Worm (Caenorhabditis elegans): ENCODE data around the gene bcmo-2.

bcmo-2 gene

DNA sequence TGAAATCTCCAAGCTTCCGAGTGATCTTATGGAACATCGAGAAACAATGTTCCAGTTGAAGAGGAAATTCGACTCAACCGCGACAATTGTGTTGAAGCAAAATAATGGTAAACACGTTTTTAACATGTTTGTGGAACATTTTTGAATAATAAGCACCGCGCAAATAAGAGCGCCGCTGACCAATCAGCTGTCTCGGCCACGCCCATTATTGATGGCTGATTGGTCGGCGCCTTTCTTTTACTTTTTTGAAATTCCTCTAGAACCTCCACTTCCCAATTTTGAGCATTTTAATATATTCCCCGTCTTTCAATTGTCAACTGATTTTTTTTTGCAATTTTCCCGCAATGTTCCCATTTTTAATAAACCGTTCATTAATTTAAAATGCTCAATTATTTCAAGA lies 2.5 kb downstream of the bcmo-2 start:
- TF ChIP-seq efl-1 (optimal IDR thresholded peaks at IDR 0.05) = no peak
- no peak for TF ChIP-seq efl-1 (GFP tag; optimal IDR thresholded peaks at IDR 0.05 in 1 of 2)
- TF ChIP-seq pag-3 (tag; optimal IDR thresholded peaks at IDR 0.05; ENCODE audit: borderline replicate concordance, insufficient read depth) = no peak
- no peak for TF ChIP-seq swsn-7 (tag; optimal IDR thresholded peaks at IDR 0.05)
- no peak for TF ChIP-seq ces-1 (GFP tag; optimal IDR thresholded peaks at IDR 0.05)
- no peak for TF ChIP-seq tlp-1 (tag; optimal IDR thresholded peaks at IDR 0.05)
- no peak for TF ChIP-seq zag-1 (tag; optimal IDR thresholded peaks at IDR 0.05)
- TF ChIP-seq ets-5 (GFP tag; IDR thresholded peaks at IDR 0.05) = no peak
- TF ChIP-seq pqm-1 (tag; optimal IDR thresholded peaks at IDR 0.05) = no peak
- TF ChIP-seq elt-3 (tag; optimal IDR thresholded peaks at IDR 0.05) = no peak
- no peak for TF ChIP-seq ceh-90 (tag; optimal IDR thresholded peaks at IDR 0.05)
- no peak for TF ChIP-seq nhr-76 (tag; optimal IDR thresholded peaks at IDR 0.05)
- no peak for TF ChIP-seq hpl-2 (GFP tag; optimal IDR thresholded peaks at IDR 0.05)

DNA sequence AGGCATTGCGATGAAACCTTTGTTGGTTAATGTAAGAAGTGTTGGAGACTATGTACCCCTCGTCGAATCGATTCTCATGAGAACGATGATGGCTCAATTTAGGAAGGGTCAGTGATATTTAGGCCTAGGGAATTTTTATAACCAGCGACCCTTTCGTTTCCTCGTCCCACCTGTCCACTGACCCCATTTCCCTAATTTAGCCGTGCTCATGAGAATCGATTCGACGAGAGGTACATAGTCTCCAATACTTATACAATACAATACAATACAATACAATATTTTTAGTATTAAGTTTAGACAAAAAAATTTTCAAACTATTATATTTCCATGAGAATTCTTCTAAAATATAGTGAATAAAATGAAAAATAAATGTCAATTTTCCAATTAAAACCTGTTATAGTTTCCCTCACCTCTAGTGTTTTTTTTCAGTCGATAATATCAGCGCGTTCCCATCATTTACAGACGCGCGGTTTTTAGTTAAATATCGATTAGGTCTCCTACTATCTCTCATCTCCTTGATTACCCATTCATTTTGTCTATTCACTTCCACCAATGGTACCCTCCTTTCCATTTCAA lies 3.9 kb downstream of the bcmo-2 start, which contains the start of the genes F53C3.11 and fbxb-103:
Gene F53C3.11, minus strand, starts transcription at position 101 of the 576 bp plus-strand sequence.
Gene fbxb-103, plus strand, starts transcription at position 526 of the 576 bp plus-strand sequence.
- TF ChIP-seq tbx-2 (tag; optimal IDR thresholded peaks at IDR 0.05) = no peak
- TF ChIP-seq jun-1 (tag; optimal IDR thresholded peaks at IDR 0.05) = no peak
- TF ChIP-seq nhr-11 (tag; optimal IDR thresholded peaks at IDR 0.05) = no peak
- no peak for TF ChIP-seq nhr-237 (tag; optimal IDR thresholded peaks at IDR 0.05)
- no peak for TF ChIP-seq nhr-12 (tag; optimal IDR thresholded peaks at IDR 0.05)
- TF ChIP-seq fkh-8 (tag; optimal IDR thresholded peaks at IDR 0.05) = no peak
- TF ChIP-seq aly-2 (tag; optimal IDR thresholded peaks at IDR 0.05) = no peak

DNA sequence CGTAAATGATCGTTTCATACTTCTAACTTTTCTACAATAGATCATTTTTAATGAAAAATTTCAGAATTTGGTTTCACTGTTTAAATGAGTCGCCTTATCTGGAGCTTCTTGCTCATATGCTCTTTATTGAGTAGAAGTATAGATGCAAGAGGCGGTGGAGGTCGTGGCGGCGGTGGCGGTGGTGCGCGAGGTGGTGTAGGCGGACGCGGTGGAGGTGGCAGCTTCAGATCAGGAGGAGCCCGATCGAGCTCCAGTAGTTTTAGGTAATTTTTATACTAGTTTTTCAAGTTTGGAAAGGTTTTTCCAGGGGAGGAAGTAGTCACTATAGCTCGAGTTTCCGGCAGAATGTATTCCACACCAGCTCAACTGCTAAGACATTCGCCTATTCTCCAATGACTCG lies 7.8 kb downstream of the bcmo-2 start, which contains the start of gene F53C3.3:
Gene F53C3.3, plus strand, starts transcription at position 59 of the 400 bp plus-strand sequence.
- no peak for TF ChIP-seq sox-4 (tag; optimal IDR thresholded peaks at IDR 0.05)

DNA sequence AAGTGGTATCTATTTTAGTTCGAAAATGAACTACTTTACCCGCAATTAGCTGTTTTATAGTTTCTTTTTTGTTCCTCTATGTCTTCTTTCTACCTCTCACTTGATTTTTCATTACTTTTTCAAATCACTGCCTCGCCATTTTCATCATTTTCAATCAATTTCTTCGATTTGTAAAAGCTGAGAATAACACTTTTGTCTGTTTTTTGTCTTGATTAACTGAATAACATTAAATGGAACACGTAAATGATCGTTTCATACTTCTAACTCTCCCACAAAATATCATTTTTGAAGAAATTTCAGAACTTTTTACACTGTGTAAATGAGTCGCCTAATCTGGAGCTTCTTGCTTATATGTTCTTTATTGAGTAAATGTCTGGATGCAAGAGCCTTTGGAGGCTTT lies 9.5 kb downstream of the bcmo-2 start, which contains the start of gene F53C3.4:
Gene F53C3.4, plus strand, starts transcription at position 301 of the 400 bp plus-strand sequence.
- TF ChIP-seq egl-13 (tag; optimal IDR thresholded peaks at IDR 0.05) (no peak), jun-1 (tag; optimal IDR thresholded peaks at IDR 0.05) (no peak), nhr-71 (tag; optimal IDR thresholded peaks at IDR 0.05) (no peak)

DNA sequence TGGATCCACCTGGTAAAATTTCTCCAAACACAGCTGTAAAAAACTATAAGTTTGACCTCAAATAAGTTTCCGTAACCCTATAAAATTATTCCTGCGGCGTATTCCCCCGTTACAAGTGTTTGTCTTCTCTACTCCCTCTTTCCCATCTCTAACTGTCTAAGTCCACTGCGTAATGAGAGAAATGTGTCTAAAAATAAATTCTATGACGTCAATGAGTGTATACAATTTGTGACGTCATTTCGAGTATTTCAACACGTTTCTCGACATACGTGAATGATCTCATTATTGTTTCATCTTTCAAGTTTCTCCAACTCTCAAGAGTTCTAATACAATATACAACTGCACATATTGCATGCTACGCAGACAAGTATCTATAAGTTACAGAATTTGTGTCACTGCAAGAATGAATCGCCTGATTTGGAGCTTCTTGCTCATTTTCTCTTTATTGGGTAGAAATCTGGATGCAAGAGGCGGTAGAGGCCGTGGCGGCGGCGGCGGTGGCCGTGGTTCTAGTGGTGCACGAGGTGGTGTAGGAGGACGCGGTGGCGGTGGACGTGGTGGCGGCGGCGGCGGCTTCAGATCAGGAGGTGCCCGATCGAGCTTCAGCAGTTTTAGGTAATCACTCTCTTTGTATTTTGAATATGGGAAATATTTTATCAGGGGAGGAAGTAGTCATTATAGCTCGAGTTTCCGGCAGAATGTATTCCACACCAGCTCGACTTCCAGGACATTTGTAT lies 12.7 kb downstream of the bcmo-2 start, which contains the start of gene F53C3.6:
Gene F53C3.6, plus strand, starts transcription at position 385 of the 737 bp plus-strand sequence.
- TF ChIP-seq elt-3 (tag; optimal IDR thresholded peaks at IDR 0.05) (peak in 2 of 6 experiments; percentile 2 to 66), ceh-63 (GFP tag; optimal IDR thresholded peaks at IDR 0.05) (no peak), nhr-19 (GFP tag; conservative IDR thresholded peaks at IDR 0.05) (peak; percentile 53), mep-1 (tag; optimal IDR thresholded peaks at IDR 0.05) (peak; percentile 71), alr-1 (tag; optimal IDR thresholded peaks at IDR 0.05; ENCODE audit: borderline replicate concordance) (no peak), unc-86 (tag; optimal IDR thresholded peaks at IDR 0.05) (peak; percentile 67), lin-39 (tag; optimal IDR thresholded peaks at IDR 0.05) (peak; percentile 47), irx-1 (tag; optimal IDR thresholded peaks at IDR 0.05) (peak; percentile 44), aha-1 (tag; optimal IDR thresholded peaks at IDR 0.05) (no peak), lir-3 (tag; optimal IDR thresholded peaks at IDR 0.05; ENCODE audit: poor library complexity) (peak; percentile 72), efl-1 (optimal IDR thresholded peaks at IDR 0.05) (peak; percentile 63 to 67), efl-1 (GFP tag; optimal IDR thresholded peaks at IDR 0.05 in 1 of 2) (peak; percentile 42 to 87), pqm-1 (tag; optimal IDR thresholded peaks at IDR 0.05) (no peak), ceh-88 (GFP tag; IDR thresholded peaks at IDR 0.05) (peak; percentile 26; the same call in 1 of the 2 replicates), dsc-1 (tag; optimal IDR thresholded peaks at IDR 0.05) (peak; percentile 71), unc-62 (GFP tag; optimal IDR thresholded peaks at IDR 0.05) (no peak), jun-1 (tag; optimal IDR thresholded peaks at IDR 0.05) (peak; percentile 28), nhr-47 (tag; optimal IDR thresholded peaks at IDR 0.05) (peak; percentile 81), nhr-28 (tag; optimal IDR thresholded peaks at IDR 0.05) (no peak), hlh-4 (tag; optimal IDR thresholded peaks at IDR 0.05) (no peak), nhr-85 (tag) (peak; percentile 89), snu-23 (GFP tag; optimal IDR thresholded peaks at IDR 0.05) (peak; percentile 61), nhr-76 (tag; optimal IDR thresholded peaks at IDR 0.05) (no peak), sox-4 (tag; optimal IDR thresholded peaks at IDR 0.05) (peak; percentile 48), fkh-4 (tag; optimal IDR thresholded peaks at IDR 0.05; ENCODE audit: borderline replicate concordance) (no peak), aly-2 (tag; optimal IDR thresholded peaks at IDR 0.05) (no peak), unc-98 (GFP tag; IDR thresholded peaks at IDR 0.05) (0 out of 2 replicates have a peak, but pooled peaks have one; percentile 16), egl-13 (tag; optimal IDR thresholded peaks at IDR 0.05) (peak; percentile 64)
